Fruit fly (Drosophila melanogaster) whole organism, embryonic: ENCODE results near the gene Vajk2.

ENCODE experiments used
- ATbp ChIP-seq: fragments of 200-800 bp; sonication (Bioruptor generic); optimal IDR thresholded peaks from 2 replicates; lab custom pipeline; 2017; ENCODE audit warnings: missing biosample characterization, mild to moderate bottlenecking, missing genetic modification characterization, missing genetic modification reagents
- Ada2b ChIP-seq: fragments of 200-800 bp; sonication (Bioruptor generic); IDR thresholded peaks from 2 replicates; pipeline ENCODE4 v1.3.6; 2022; ENCODE audit warnings: missing biosample characterization, missing genetic modification characterization
- Antp ChIP-seq: fragments of 200-800 bp; sonication (Bioruptor generic); optimal IDR thresholded peaks from 3 replicates; lab custom pipeline; 2016; ENCODE audit warnings: missing biosample characterization, missing genetic modification characterization
- Blimp-1 ChIP-seq: fragments of 200-800 bp; sonication (Bioruptor generic); optimal IDR thresholded peaks from 3 replicates; lab custom pipeline; 2018; ENCODE audit warnings: missing biosample characterization, missing genetic modification characterization, mild to moderate bottlenecking, moderate library complexity, missing genetic modification reagents
- CG10147 ChIP-seq: fragments of 200-800 bp; sonication (Bioruptor generic); optimal IDR thresholded peaks from 2 replicates; lab custom pipeline; 2019; ENCODE audit warnings: missing biosample characterization, mild to moderate bottlenecking, missing genetic modification characterization, moderate library complexity
- CG11456 ChIP-seq: fragments of 200-800 bp; sonication (Bioruptor generic); IDR thresholded peaks from 3 replicates; pipeline ENCODE4 v1.3.6; 2022; ENCODE audit warnings: missing biosample characterization, missing genetic modification characterization
- CG1233 ChIP-seq: fragments of 200-800 bp; sonication (Bioruptor generic); optimal IDR thresholded peaks from 4 replicates; lab custom pipeline; 2018; ENCODE audit warnings: missing biosample characterization, mild to moderate bottlenecking, missing genetic modification characterization
- CG15479 ChIP-seq: fragments of 200-800 bp; sonication (Bioruptor generic); optimal IDR thresholded peaks from 3 replicates; lab custom pipeline; 2019; ENCODE audit warnings: missing biosample characterization, mild to moderate bottlenecking, missing genetic modification characterization, moderate library complexity
- CG17568 ChIP-seq: fragments of 200-800 bp; sonication (Bioruptor generic); optimal IDR thresholded peaks from 2 replicates; lab custom pipeline; 2018; ENCODE audit warnings: missing biosample characterization, mild to moderate bottlenecking, missing genetic modification characterization, moderate library complexity
- CG17912 ChIP-seq: fragments of 200-800 bp; sonication (Bioruptor generic); optimal IDR thresholded peaks from 2 replicates; lab custom pipeline; 2018; ENCODE audit warnings: missing biosample characterization, mild to moderate bottlenecking, missing genetic modification characterization
- CG30020 ChIP-seq: fragments of 200-800 bp; optimal IDR thresholded peaks from 2 replicates; lab custom pipeline; 2019; ENCODE audit warnings: missing biosample characterization, mild to moderate bottlenecking, missing genetic modification characterization, moderate library complexity
- CG32532 ChIP-seq: fragments of 200-800 bp; sonication (Bioruptor generic); IDR thresholded peaks from 2 replicates; pipeline ENCODE4 v1.3.6; 2022; ENCODE audit warnings: missing biosample characterization, missing genetic modification characterization
- CG3838 ChIP-seq: fragments of 200-800 bp; sonication (Bioruptor generic); optimal IDR thresholded peaks from 3 replicates; lab custom pipeline; 2016; ENCODE audit warnings: missing biosample characterization, missing genetic modification characterization
- CG43689 ChIP-seq: fragments of 200-800 bp; sonication (Bioruptor generic); IDR thresholded peaks from 2 replicates; pipeline ENCODE4 v1.3.6; 2022; ENCODE audit warnings: missing biosample characterization, missing genetic modification characterization
- CG6654 ChIP-seq: fragments of 200-800 bp; sonication (Bioruptor generic); optimal IDR thresholded peaks from 2 replicates; lab custom pipeline; 2017; ENCODE audit warnings: missing biosample characterization, mild to moderate bottlenecking, missing genetic modification characterization
- CG7928 ChIP-seq: fragments of 200-800 bp; sonication (Bioruptor generic); optimal IDR thresholded peaks from 2 replicates; lab custom pipeline; 2017; ENCODE audit warnings: missing biosample characterization, mild to moderate bottlenecking, missing genetic modification characterization
- CHES-1-like ChIP-seq: fragments of 200-800 bp; sonication (Bioruptor generic); optimal IDR thresholded peaks from 2 replicates; lab custom pipeline; 2016; ENCODE audit warnings: missing biosample characterization, missing genetic modification characterization
- Chrac-16 ChIP-seq: fragments of 200-800 bp; sonication (Bioruptor generic); optimal IDR thresholded peaks from 3 replicates; lab custom pipeline; 2016; ENCODE audit warnings: missing biosample characterization, missing genetic modification characterization
- D19B ChIP-seq: fragments of 200-800 bp; sonication (Bioruptor generic); optimal IDR thresholded peaks from 2 replicates; lab custom pipeline; 2017; ENCODE audit warnings: missing biosample characterization, mild to moderate bottlenecking, missing genetic modification characterization
- Dll ChIP-seq: fragments of 200-800 bp; sonication (Bioruptor generic); IDR thresholded peaks from 4 replicates; pipeline ENCODE4 v1.3.6; 2022; ENCODE audit warnings: missing biosample characterization, missing genetic modification characterization; ENCODE audit not compliant: partially characterized antibody
- Eip74EF ChIP-seq, 2 experiments: fragments of 200-800 bp in 1 of 2; fragments of >200 bp in 1 of 2; sonication (Bioruptor generic) in 1 of 2; optimal IDR thresholded peaks; 2 replicates each; lab custom pipeline; 2017 to 2019; ENCODE audit warnings: missing biosample characterization in 2 of 2, missing genetic modification characterization in 2 of 2, mild to moderate bottlenecking in 1 of 2, moderate library complexity in 1 of 2
- HLH3B ChIP-seq: fragments of 200-800 bp; sonication (Bioruptor generic); IDR thresholded peaks from 2 replicates; pipeline ENCODE4 v1.3.6; 2022; ENCODE audit warnings: missing biosample characterization, missing genetic modification characterization
- HLH4C ChIP-seq: fragments of 200-800 bp; sonication (Bioruptor generic); IDR thresholded peaks from 3 replicates; pipeline ENCODE4 v1.3.6; 2022; ENCODE audit warnings: missing biosample characterization, missing genetic modification characterization; ENCODE audit not compliant: partially characterized antibody
- Hey ChIP-seq: fragments of 200-800 bp; sonication (Bioruptor generic); optimal IDR thresholded peaks from 3 replicates; lab custom pipeline; 2018; ENCODE audit warnings: missing biosample characterization, mild to moderate bottlenecking, missing genetic modification characterization
- Lim3 ChIP-seq: fragments of 200-800 bp; sonication (Bioruptor generic); IDR thresholded peaks from 2 replicates; pipeline ENCODE4 v1.3.6; 2022; ENCODE audit warnings: missing biosample characterization, missing genetic modification characterization
- MBD-R2 ChIP-seq: fragments of 200-800 bp; sonication (Bioruptor generic); IDR thresholded peaks from 2 replicates; pipeline ENCODE4 v1.3.6; 2022; ENCODE audit warnings: missing biosample characterization, missing genetic modification characterization
- Side ChIP-seq: fragments of 200-800 bp; sonication (Bioruptor generic); optimal IDR thresholded peaks from 2 replicates; lab custom pipeline; 2016; ENCODE audit warnings: missing biosample characterization, missing genetic modification characterization
- Six4 ChIP-seq: fragments of 200-800 bp; sonication (Bioruptor generic); optimal IDR thresholded peaks from 2 replicates; lab custom pipeline; 2016; ENCODE audit warnings: missing biosample characterization, missing genetic modification characterization
- TFAM ChIP-seq: fragments of 200-800 bp; sonication (Bioruptor generic); optimal IDR thresholded peaks from 2 replicates; lab custom pipeline; 2017; ENCODE audit warnings: missing biosample characterization, missing genetic modification characterization, inconsistent platforms
- abd-A ChIP-seq: fragments of 200-800 bp; sonication (Bioruptor generic); optimal IDR thresholded peaks from 3 replicates; lab custom pipeline; 2019; ENCODE audit warnings: missing biosample characterization, mild to moderate bottlenecking, missing genetic modification characterization, moderate library complexity
- bbx ChIP-seq: fragments of 200-800 bp; sonication (Bioruptor generic); IDR thresholded peaks from 2 replicates; pipeline ENCODE4 v1.3.6; 2022; ENCODE audit warnings: missing biosample characterization, missing genetic modification characterization; ENCODE audit not compliant: partially characterized antibody
- caup ChIP-seq: fragments of 200-800 bp; sonication (Bioruptor generic); optimal IDR thresholded peaks from 3 replicates; lab custom pipeline; 2017; ENCODE audit warnings: missing biosample characterization, mild to moderate bottlenecking, missing genetic modification characterization, moderate library complexity; ENCODE audit not compliant: severe bottlenecking
- cwo ChIP-seq: fragments of 200-800 bp; sonication (Bioruptor generic); optimal IDR thresholded peaks from 3 replicates; lab custom pipeline; 2017; ENCODE audit warnings: missing biosample characterization, missing genetic modification characterization, mild to moderate bottlenecking, moderate library complexity, missing genetic modification reagents
- dan ChIP-seq: fragments of 200-800 bp; sonication (Bioruptor generic); IDR thresholded peaks from 2 replicates; pipeline ENCODE4 v1.3.6; 2022; ENCODE audit warnings: missing biosample characterization, missing genetic modification characterization
- esg ChIP-seq: fragments of 200-800 bp; sonication (Bioruptor generic); conservative IDR thresholded peaks from 2 replicates; pipeline ENCODE4 v1.3.6; 2022; ENCODE audit warnings: missing biosample characterization, missing genetic modification characterization
- gfzf ChIP-seq: fragments of 200-800 bp; sonication (Bioruptor generic); optimal IDR thresholded peaks from 2 replicates; lab custom pipeline; 2016; ENCODE audit warnings: missing biosample characterization, mild to moderate bottlenecking, missing genetic modification characterization, moderate library complexity
- gsb-n ChIP-seq: fragments of 200-800 bp; sonication (Bioruptor generic); optimal IDR thresholded peaks from 3 replicates; lab custom pipeline; 2018; ENCODE audit warnings: missing biosample characterization, mild to moderate bottlenecking, missing genetic modification characterization
- h ChIP-seq: fragments of >200 bp; optimal IDR thresholded peaks from 2 replicates; lab custom pipeline; 2017
- klu ChIP-seq: fragments of 200-800 bp; sonication (Bioruptor generic); IDR thresholded peaks from 2 replicates; pipeline ENCODE4 v1.3.6; 2022; ENCODE audit warnings: missing biosample characterization, missing genetic modification characterization
- nerfin-2 ChIP-seq: fragments of 200-800 bp; sonication (Bioruptor generic); IDR thresholded peaks from 2 replicates; pipeline ENCODE4 v1.3.6; 2022; ENCODE audit warnings: missing biosample characterization, missing genetic modification characterization; ENCODE audit not compliant: partially characterized antibody
- onecut ChIP-seq: fragments of 200-800 bp; sonication (Bioruptor generic); IDR thresholded peaks from 2 replicates; pipeline ENCODE4 v1.3.6; 2022; ENCODE audit warnings: missing biosample characterization, missing genetic modification characterization
- pan ChIP-seq, 4 experiments: fragments of >200 bp in 3 of 4; fragments of 200-800 bp in 1 of 4; sonication (Bioruptor generic) in 1 of 4; optimal IDR thresholded peaks in 3 of 4; IDR thresholded peaks in 1 of 4; 2 replicates each; pipeline versions ENCODE4 v1.3.6 to Lab custom; 2017 to 2022; ENCODE audit warnings: missing biosample characterization in 2 of 4, missing genetic modification characterization in 2 of 4, mixed read lengths in 1 of 4
- pfk ChIP-seq: fragments of 200-800 bp; sonication (Bioruptor generic); optimal IDR thresholded peaks from 2 replicates; lab custom pipeline; 2018; ENCODE audit warnings: missing biosample characterization, mild to moderate bottlenecking, missing genetic modification characterization, moderate library complexity
- pita ChIP-seq: fragments of 200-800 bp; sonication (Bioruptor generic); optimal IDR thresholded peaks from 2 replicates; lab custom pipeline; 2017; ENCODE audit warnings: missing biosample characterization, mild to moderate bottlenecking, missing genetic modification characterization
- repo ChIP-seq: fragments of 200-800 bp; sonication (Bioruptor generic); optimal IDR thresholded peaks from 2 replicates; lab custom pipeline; 2016; ENCODE audit warnings: missing biosample characterization, missing genetic modification characterization
- scrt ChIP-seq: fragments of 200-800 bp; sonication (Bioruptor generic); optimal IDR thresholded peaks from 2 replicates; lab custom pipeline; 2018; ENCODE audit warnings: missing biosample characterization, mild to moderate bottlenecking, missing genetic modification characterization, moderate library complexity
- sima ChIP-seq: fragments of 200-800 bp; sonication (Bioruptor generic); optimal IDR thresholded peaks from 2 replicates; lab custom pipeline; 2016; ENCODE audit warnings: missing biosample characterization, missing genetic modification characterization
- tgo ChIP-seq: fragments of 200-800 bp; sonication (Bioruptor generic); IDR thresholded peaks from 3 replicates; pipeline ENCODE4 v1.3.6; 2022; ENCODE audit warnings: missing biosample characterization, missing genetic modification characterization

Gene Vajk2

DNA sequence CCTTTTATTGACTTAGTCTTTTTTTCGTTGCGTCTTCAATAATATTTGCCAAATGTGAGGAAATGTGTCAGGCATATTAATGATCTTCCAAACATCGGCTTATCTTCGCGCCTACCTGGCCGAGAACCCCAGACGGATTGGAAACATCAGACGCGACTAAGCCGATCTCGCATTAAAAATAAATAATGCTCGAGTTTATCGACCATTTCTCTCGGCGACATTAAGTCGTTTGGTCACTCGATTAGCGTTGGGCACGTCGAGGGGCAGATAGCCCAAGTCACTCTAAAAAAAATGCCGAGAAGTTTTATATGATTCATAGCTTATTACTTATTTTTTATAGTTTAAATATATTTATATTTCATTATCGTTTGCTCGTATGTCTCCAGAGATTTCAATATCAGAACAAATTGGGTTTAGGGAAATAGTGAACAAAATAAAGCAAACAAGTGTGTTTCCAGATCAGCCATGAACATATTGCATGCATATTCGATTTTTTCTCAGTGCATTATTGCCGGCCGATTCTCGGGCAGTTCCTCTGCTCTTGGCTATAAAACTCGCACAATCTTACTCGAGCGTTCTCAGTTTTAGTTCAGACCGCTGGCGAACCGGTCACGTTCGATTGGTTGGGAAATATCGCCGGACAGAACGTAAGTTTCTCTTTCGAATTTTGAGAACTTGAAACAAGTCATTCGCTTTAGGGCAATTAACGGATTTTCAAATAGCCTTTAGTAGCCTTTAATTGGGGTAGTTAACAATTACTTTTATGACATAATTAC is 29.2 kb downstream of the Vajk2 start, which contains the start of gene Ance (continued):
- no peak for TF ChIP-seq CG1233 (GFP tag; lab: Kevin White, UChicago)
- 0 out of 2 replicates have a peak, but pooled peaks have one; percentile 15 for TF ChIP-seq onecut (GFP tag; lab: Robert Waterston, UW)
- TF ChIP-seq CG30020 (tag; lab: Kevin White, UChicago), result no peak
- TF ChIP-seq gfzf (GFP tag; lab: Kevin White, UChicago), result no peak
- no peak for TF ChIP-seq scrt
- no peak for TF ChIP-seq h
- peak; percentile 8 for TF ChIP-seq caup (GFP tag; lab: Kevin White, UChicago)
- no peak for TF ChIP-seq D19B (GFP tag; lab: Kevin White, UChicago)
- TF ChIP-seq nerfin-2, result no peak
- TF ChIP-seq MBD-R2 (GFP tag; lab: Robert Waterston, UW), result no peak
- TF ChIP-seq CG3838 (GFP tag; lab: Kevin White, UChicago), result no peak
- no peak for TF ChIP-seq dan (GFP tag; lab: Robert Waterston, UW)
- no peak for TF ChIP-seq pita (GFP tag; lab: Kevin White, UChicago)
- 0 out of 2 replicates have a peak, but pooled peaks have one; percentile 10 for TF ChIP-seq HLH3B (GFP tag; lab: Robert Waterston, UW)
- TF ChIP-seq HLH4C, result no peak
- 0 out of 3 replicates have a peak, but pooled peaks have one; percentile 20 for TF ChIP-seq CG11456 (GFP tag; lab: Robert Waterston, UW)
- TF ChIP-seq abd-A (tag; lab: Kevin White, UChicago), result no peak
- no peak for TF ChIP-seq CG15479 (GFP tag; lab: Kevin White, UChicago)
- no peak for TF ChIP-seq ATbp
- TF ChIP-seq Blimp-1, result peak; percentile 28
- TF ChIP-seq Ada2b (GFP tag; lab: Robert Waterston, UW), result 0 out of 2 replicates have a peak, but pooled peaks have one; percentile 31
- no peak for TF ChIP-seq CG43689 (GFP tag; lab: Robert Waterston, UW)
- TF ChIP-seq CG10147, result peak; percentile 60
- no peak for TF ChIP-seq sima (GFP tag; lab: Kevin White, UChicago)
- peak in 1 of 2 experiments; percentile 62 for TF ChIP-seq Eip74EF (GFP tag; optimal IDR thresholded peaks at IDR 0.05; lab: Kevin White, UChicago)
- TF ChIP-seq Dll (GFP tag; lab: Robert Waterston, UW), result no peak
- no peak for TF ChIP-seq CG17912
- TF ChIP-seq pan (optimal IDR thresholded peaks at IDR 0.05; lab: Kevin White, UChicago), result no peak
- no peak for TF ChIP-seq pan (GFP tag; optimal IDR thresholded peaks at IDR 0.05 in 1 of 2, IDR thresholded peaks at IDR 0.05 in 1 of 2)
- TF ChIP-seq tgo (GFP tag; lab: Robert Waterston, UW), result peak; percentile 40; the same call in 1 of the 3 replicates
- no peak for TF ChIP-seq CG7928 (GFP tag; lab: Kevin White, UChicago)
- no peak for TF ChIP-seq esg
- TF ChIP-seq klu (GFP tag; lab: Robert Waterston, UW), result no peak
- TF ChIP-seq pfk (GFP tag; lab: Kevin White, UChicago), result no peak
- no peak for TF ChIP-seq Chrac-16 (GFP tag; lab: Kevin White, UChicago)
- TF ChIP-seq Six4 (GFP tag; lab: Kevin White, UChicago), result no peak
- peak; percentile 72 for TF ChIP-seq CG32532 (GFP tag; lab: Robert Waterston, UW)
- no peak for TF ChIP-seq CG6654 (GFP tag; lab: Kevin White, UChicago)
- TF ChIP-seq repo, result no peak
- no peak for TF ChIP-seq Hey (tag; lab: Kevin White, UChicago)
- peak; percentile 45 for TF ChIP-seq cwo (GFP tag; lab: Kevin White, UChicago)
- peak; percentile 43 for TF ChIP-seq gsb-n
- TF ChIP-seq CG17568 (GFP tag; lab: Kevin White, UChicago), result no peak
- no peak for TF ChIP-seq Antp (GFP tag; lab: Kevin White, UChicago)
- TF ChIP-seq CHES-1-like, result no peak
- TF ChIP-seq Side (GFP tag; lab: Kevin White, UChicago), result no peak
- no peak for TF ChIP-seq bbx (GFP tag; lab: Robert Waterston, UW)
- TF ChIP-seq TFAM, result no peak
- no peak for TF ChIP-seq Lim3 (GFP tag; lab: Robert Waterston, UW)
